Worm (Caenorhabditis elegans) whole organism, L1 larva: ENCODE results near the gene gly-14.

Source experiments
- egl-27 ChIP-seq, 2 experiments: fragments of 150-350 bp in 1 of 2; sonication (generic microtip); optimal IDR thresholded peaks; 3 replicates each; lab custom pipeline; 2017 to 2018; ENCODE audit warnings: missing biosample characterization in 2 of 2, missing genetic modification characterization in 2 of 2, missing genetic modification reagents in 2 of 2
- ets-5 ChIP-seq: fragments of 200-800 bp; sonication (Bioruptor generic); IDR thresholded peaks from 2 replicates; pipeline ENCODE4 v1.3.6; 2022; ENCODE audit warnings: missing genetic modification characterization, missing compliant biosample characterization
- unc-62 ChIP-seq: fragments of 150-350 bp; optimal IDR thresholded peaks from 2 replicates; lab custom pipeline; 2014; ENCODE audit warnings: missing biosample characterization, missing genetic modification reagents, missing genetic modification characterization
- zag-1 ChIP-seq: fragments of 150-350 bp; optimal IDR thresholded peaks from 2 replicates; lab custom pipeline; 2014; ENCODE audit warnings: missing biosample characterization, missing genetic modification characterization

DNA sequence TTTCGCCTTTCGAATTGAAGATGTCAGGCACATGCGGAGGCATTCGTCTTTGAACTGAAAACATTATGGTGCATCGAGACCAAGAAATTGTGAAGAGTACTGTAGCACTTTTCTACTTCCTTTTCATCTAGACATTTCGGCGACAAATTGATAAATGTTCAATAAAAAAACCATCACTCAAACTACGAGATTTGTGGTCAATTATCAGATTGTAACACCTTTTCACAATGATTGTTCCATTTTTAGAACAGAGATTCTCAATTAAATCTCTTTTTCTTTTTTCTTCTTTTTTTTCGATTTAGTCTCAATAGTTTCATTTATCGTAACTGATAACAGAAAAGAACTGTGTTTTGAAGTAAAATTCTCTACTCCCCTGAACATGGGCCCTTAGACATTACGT, 7.0 kb downstream of the gly-14 start:
- TF ChIP-seq ets-5 (GFP tag; lab: Robert Waterston, UW) (no peak), egl-27 (tag; optimal IDR thresholded peaks at IDR 0.05; lab: Kevin White, UChicago) (no peak), unc-62 (GFP tag; lab: Kevin White, UChicago) (no peak), zag-1 (tag; lab: Kevin White, UChicago) (no peak)
